Fruit fly (Drosophila melanogaster) whole organism, embryonic: ENCODE results near the gene CG13481.

Experiments
- Atf3 ChIP-seq: fragments of 200-800 bp; sonication (Bioruptor generic); optimal IDR thresholded peaks from 3 replicates; lab custom pipeline; 2016; ENCODE audit warnings: missing biosample characterization, missing genetic modification characterization
- Bgb ChIP-seq: fragments of 200-800 bp; sonication (Bioruptor generic); IDR thresholded peaks from 2 replicates; pipeline ENCODE4 v1.3.6; 2022; ENCODE audit warnings: missing biosample characterization, missing genetic modification characterization; ENCODE audit not compliant: partially characterized antibody
- CG10959 ChIP-seq: fragments of 200-800 bp; sonication (Bioruptor generic); IDR thresholded peaks from 2 replicates; pipeline ENCODE4 v1.3.6; 2022; ENCODE audit warnings: missing biosample characterization, missing genetic modification characterization
- CG10979 ChIP-seq: fragments of 200-800 bp; sonication (Bioruptor generic); optimal IDR thresholded peaks from 2 replicates; lab custom pipeline; 2018; ENCODE audit warnings: missing biosample characterization, mild to moderate bottlenecking, missing genetic modification characterization, moderate library complexity
- CG13894 ChIP-seq: fragments of 200-800 bp; sonication (Bioruptor generic); optimal IDR thresholded peaks from 3 replicates; lab custom pipeline; 2018; ENCODE audit warnings: missing biosample characterization, mild to moderate bottlenecking, missing genetic modification characterization, moderate library complexity
- CG14441 ChIP-seq: fragments of 200-800 bp; sonication (Bioruptor generic); IDR thresholded peaks from 2 replicates; pipeline ENCODE4 v1.3.6; 2022; ENCODE audit warnings: missing biosample characterization, missing genetic modification characterization
- CG16779 ChIP-seq: fragments of 200-800 bp; sonication (Bioruptor generic); IDR thresholded peaks from 2 replicates; pipeline ENCODE4 v1.3.6; 2022; ENCODE audit warnings: missing biosample characterization, missing genetic modification characterization
- CG17829 ChIP-seq: fragments of 200-800 bp; optimal IDR thresholded peaks from 2 replicates; lab custom pipeline; 2019; ENCODE audit warnings: missing biosample characterization, mild to moderate bottlenecking, missing genetic modification characterization, moderate library complexity
- CG3995 ChIP-seq: fragments of 200-800 bp; sonication (Bioruptor generic); optimal IDR thresholded peaks from 3 replicates; lab custom pipeline; 2016; ENCODE audit warnings: missing biosample characterization, missing genetic modification characterization
- CG4328 ChIP-seq: fragments of 200-800 bp; sonication (Bioruptor generic); optimal IDR thresholded peaks from 3 replicates; lab custom pipeline; 2017; ENCODE audit warnings: missing biosample characterization, missing genetic modification reagents, missing genetic modification characterization
- CG4820 ChIP-seq: fragments of 200-800 bp; sonication (Bioruptor generic); optimal IDR thresholded peaks from 3 replicates; lab custom pipeline; 2016; ENCODE audit warnings: missing biosample characterization, missing genetic modification characterization
- CG6254 ChIP-seq: fragments of 200-800 bp; sonication (Bioruptor generic); optimal IDR thresholded peaks from 3 replicates; lab custom pipeline; 2017; ENCODE audit warnings: mild to moderate bottlenecking, missing biosample characterization, missing genetic modification reagents, missing genetic modification characterization
- CG8388 ChIP-seq: fragments of 200-800 bp; sonication (Bioruptor generic); optimal IDR thresholded peaks from 2 replicates; lab custom pipeline; 2019; ENCODE audit warnings: missing biosample characterization, mild to moderate bottlenecking, missing genetic modification characterization, moderate library complexity
- CG8924 ChIP-seq: fragments of 200-800 bp; optimal IDR thresholded peaks from 3 replicates; lab custom pipeline; 2019; ENCODE audit warnings: missing biosample characterization, mild to moderate bottlenecking, missing genetic modification characterization, moderate library complexity
- CG9817 ChIP-seq: fragments of 200-800 bp; sonication (Bioruptor generic); optimal IDR thresholded peaks from 2 replicates; lab custom pipeline; 2018; ENCODE audit warnings: missing biosample characterization, mild to moderate bottlenecking, missing genetic modification characterization, moderate library complexity
- Chrac-16 ChIP-seq: fragments of 200-800 bp; sonication (Bioruptor generic); optimal IDR thresholded peaks from 3 replicates; lab custom pipeline; 2016; ENCODE audit warnings: missing biosample characterization, missing genetic modification characterization
- CoRest ChIP-seq: fragments of 200-800 bp; sonication (Bioruptor generic); optimal IDR thresholded peaks from 3 replicates; lab custom pipeline; 2018; ENCODE audit warnings: missing biosample characterization, mild to moderate bottlenecking, missing genetic modification characterization, moderate library complexity
- D ChIP-seq, 2 experiments: fragments of 200-800 bp in 1 of 2; fragments of >200 bp in 1 of 2; sonication (Bioruptor generic) in 1 of 2; optimal IDR thresholded peaks; 2 replicates in 1 of 2; 3 replicates in 1 of 2; lab custom pipeline; 2017; ENCODE audit warnings: mild to moderate bottlenecking in 1 of 2, missing biosample characterization in 1 of 2, missing genetic modification characterization in 1 of 2, missing genetic modification reagents in 1 of 2
- D19A ChIP-seq: fragments of 200-800 bp; optimal IDR thresholded peaks from 3 replicates; lab custom pipeline; 2019; ENCODE audit warnings: missing biosample characterization, mild to moderate bottlenecking, missing genetic modification characterization, moderate library complexity
- Dbx ChIP-seq: fragments of 200-800 bp; sonication (Bioruptor generic); IDR thresholded peaks from 3 replicates; pipeline ENCODE4 v1.3.6; 2022; ENCODE audit warnings: missing biosample characterization, missing genetic modification characterization
- Doc2 ChIP-seq: fragments of 200-800 bp; sonication (Bioruptor generic); IDR thresholded peaks from 2 replicates; pipeline ENCODE4 v1.3.6; 2022; ENCODE audit warnings: missing biosample characterization, missing genetic modification characterization
- Fer1 ChIP-seq: fragments of 200-800 bp; sonication (Bioruptor generic); optimal IDR thresholded peaks from 2 replicates; lab custom pipeline; 2017; ENCODE audit warnings: missing biosample characterization, mild to moderate bottlenecking, missing genetic modification characterization
- Fer2 ChIP-seq: fragments of 200-800 bp; sonication (Bioruptor generic); optimal IDR thresholded peaks from 2 replicates; lab custom pipeline; 2018; ENCODE audit warnings: missing biosample characterization, mild to moderate bottlenecking, missing genetic modification characterization, moderate library complexity
- HHEX ChIP-seq: fragments of 200-800 bp; sonication (Bioruptor generic); optimal IDR thresholded peaks from 3 replicates; lab custom pipeline; 2017; ENCODE audit warnings: missing biosample characterization, mild to moderate bottlenecking, missing genetic modification characterization, missing genetic modification reagents
- HLH3B ChIP-seq: fragments of 200-800 bp; sonication (Bioruptor generic); IDR thresholded peaks from 2 replicates; pipeline ENCODE4 v1.3.6; 2022; ENCODE audit warnings: missing biosample characterization, missing genetic modification characterization
- Hmr ChIP-seq: fragments of 200-800 bp; sonication (Bioruptor generic); optimal IDR thresholded peaks from 3 replicates; lab custom pipeline; 2017; ENCODE audit warnings: mild to moderate bottlenecking, missing biosample characterization, missing genetic modification reagents, missing genetic modification characterization
- Hr78 ChIP-seq, 2 experiments: fragments of 200-800 bp in 1 of 2; fragments of >200 bp in 1 of 2; sonication (Bioruptor generic) in 1 of 2; optimal IDR thresholded peaks; 2 replicates each; lab custom pipeline; 2017 to 2019; ENCODE audit warnings: missing biosample characterization in 2 of 2, missing genetic modification characterization in 2 of 2, mild to moderate bottlenecking in 1 of 2, moderate library complexity in 1 of 2
- Med ChIP-seq: fragments of 200-800 bp; sonication (Bioruptor generic); peaks from one replicate; lab custom pipeline; 2016; ENCODE audit warnings: missing biosample characterization, missing genetic modification characterization, mild to moderate bottlenecking, inconsistent platforms, moderate library complexity
- Meics ChIP-seq: fragments of 200-800 bp; sonication (Bioruptor generic); optimal IDR thresholded peaks from 2 replicates; lab custom pipeline; 2017; ENCODE audit warnings: missing biosample characterization, mild to moderate bottlenecking, missing genetic modification characterization
- NfI ChIP-seq: fragments of 200-800 bp; sonication (Bioruptor generic); optimal IDR thresholded peaks from 3 replicates; lab custom pipeline; 2018; ENCODE audit warnings: missing biosample characterization, mild to moderate bottlenecking, missing genetic modification characterization, moderate library complexity
- Opbp ChIP-seq: fragments of 200-800 bp; sonication (Bioruptor generic); IDR thresholded peaks from 3 replicates; pipeline ENCODE4 v1.3.6; 2022; ENCODE audit warnings: missing biosample characterization, missing genetic modification characterization; ENCODE audit not compliant: partially characterized antibody
- Tbp ChIP-seq: fragments of >200 bp; optimal IDR thresholded peaks from 2 replicates; lab custom pipeline; 2018; ENCODE audit warnings: missing biosample characterization, missing genetic modification characterization
- bigmax ChIP-seq: fragments of 200-800 bp; sonication (Bioruptor generic); optimal IDR thresholded peaks from 2 replicates; lab custom pipeline; 2018; ENCODE audit warnings: missing biosample characterization, mild to moderate bottlenecking, missing genetic modification characterization
- cg ChIP-seq: fragments of 200-800 bp; sonication (Bioruptor generic); optimal IDR thresholded peaks from 3 replicates; lab custom pipeline; 2019; ENCODE audit warnings: missing biosample characterization, mild to moderate bottlenecking, missing genetic modification characterization, moderate library complexity
- eyg ChIP-seq: fragments of 200-800 bp; sonication (Bioruptor generic); optimal IDR thresholded peaks from 3 replicates; lab custom pipeline; 2016; ENCODE audit warnings: missing biosample characterization, missing genetic modification characterization
- ham ChIP-seq: fragments of 200-800 bp; sonication (Bioruptor generic); IDR thresholded peaks from 2 replicates; pipeline ENCODE4 v1.3.6; 2022; ENCODE audit warnings: missing biosample characterization, missing genetic modification characterization
- klu ChIP-seq: fragments of 200-800 bp; sonication (Bioruptor generic); IDR thresholded peaks from 2 replicates; pipeline ENCODE4 v1.3.6; 2022; ENCODE audit warnings: missing biosample characterization, missing genetic modification characterization
- nerfin-1 ChIP-seq: fragments of 200-800 bp; sonication (Bioruptor generic); optimal IDR thresholded peaks from 3 replicates; lab custom pipeline; 2019; ENCODE audit warnings: missing biosample characterization, mild to moderate bottlenecking, missing genetic modification characterization, moderate library complexity
- nmo ChIP-seq: fragments of 200-800 bp; sonication (Bioruptor generic); optimal IDR thresholded peaks from 2 replicates; lab custom pipeline; 2018; ENCODE audit warnings: missing biosample characterization, mild to moderate bottlenecking, missing genetic modification characterization, moderate library complexity
- nom ChIP-seq: fragments of 200-800 bp; sonication (Bioruptor generic); optimal IDR thresholded peaks from 2 replicates; lab custom pipeline; 2017; ENCODE audit warnings: missing biosample characterization, missing genetic modification characterization, mild to moderate bottlenecking, moderate library complexity, missing genetic modification reagents
- pfk ChIP-seq: fragments of 200-800 bp; sonication (Bioruptor generic); optimal IDR thresholded peaks from 2 replicates; lab custom pipeline; 2018; ENCODE audit warnings: missing biosample characterization, mild to moderate bottlenecking, missing genetic modification characterization, moderate library complexity
- salm ChIP-seq: fragments of 200-800 bp; sonication (Bioruptor generic); optimal IDR thresholded peaks from 2 replicates; lab custom pipeline; 2018; ENCODE audit warnings: missing biosample characterization, mild to moderate bottlenecking, missing genetic modification characterization
- sens ChIP-seq: fragments of 200-800 bp; sonication (Bioruptor generic); peaks from one replicate; lab custom pipeline; 2016; ENCODE audit warnings: missing biosample characterization, missing genetic modification characterization
- sim ChIP-seq: fragments of 200-800 bp; sonication (Bioruptor generic); IDR thresholded peaks from 2 replicates; pipeline ENCODE4 v1.3.6; 2022; ENCODE audit warnings: missing biosample characterization, missing genetic modification characterization
- sisA ChIP-seq: fragments of 200-800 bp; sonication (Bioruptor generic); IDR thresholded peaks from 2 replicates; pipeline ENCODE4 v1.3.6; 2022; ENCODE audit warnings: missing biosample characterization, missing genetic modification characterization
- sqz ChIP-seq: fragments of 200-800 bp; sonication (Bioruptor generic); optimal IDR thresholded peaks from 3 replicates; lab custom pipeline; 2018; ENCODE audit warnings: missing biosample characterization, mild to moderate bottlenecking, missing genetic modification characterization
- twi ChIP-seq: fragments of 200-800 bp; optimal IDR thresholded peaks from 2 replicates; lab custom pipeline; 2019; ENCODE audit warnings: missing biosample characterization, mild to moderate bottlenecking, missing genetic modification characterization, moderate library complexity
- wdn ChIP-seq: fragments of 200-800 bp; sonication (Bioruptor generic); IDR thresholded peaks from 2 replicates; pipeline ENCODE4 v1.3.6; 2022; ENCODE audit warnings: missing biosample characterization, missing genetic modification characterization
- wek ChIP-seq: fragments of 200-800 bp; sonication (Bioruptor generic); optimal IDR thresholded peaks from 3 replicates; lab custom pipeline; 2018; ENCODE audit warnings: missing biosample characterization, mild to moderate bottlenecking, missing genetic modification characterization, moderate library complexity

CG13481 gene

dm6 chr3L:14335880-14336279 lies 33.6 kb downstream of the CG13481 start (continued):
- TF ChIP-seq Fer2 = peak; percentile 2
- TF ChIP-seq sqz (GFP tag; lab: Kevin White, UChicago) = peak; percentile 11
- TF ChIP-seq CG3995 (GFP tag; lab: Kevin White, UChicago) = no peak
- TF ChIP-seq CG6254 (GFP tag; lab: Kevin White, UChicago) = peak; percentile 7
- TF ChIP-seq klu (GFP tag; lab: Robert Waterston, UW) = peak; percentile 58
- no peak for TF ChIP-seq Doc2 (GFP tag; lab: Robert Waterston, UW)
- peak; percentile 56 for TF ChIP-seq Med
- TF ChIP-seq wdn (GFP tag; lab: Robert Waterston, UW) = peak; percentile 59; the same call in 1 of the 2 replicates
- peak; percentile 45 for TF ChIP-seq nerfin-1
- TF ChIP-seq Bgb (GFP tag; lab: Robert Waterston, UW) = no peak
- TF ChIP-seq sisA (GFP tag; lab: Robert Waterston, UW) = no peak; the same call in 1 of the 2 replicates
- TF ChIP-seq CG10959 (GFP tag; lab: Robert Waterston, UW) = peak; percentile 68
- peak; percentile 18 for TF ChIP-seq Hmr
- TF ChIP-seq CG14441 (GFP tag; lab: Robert Waterston, UW) = 0 out of 2 replicates have a peak, but pooled peaks have one; percentile 45
- TF ChIP-seq nmo (GFP tag; lab: Kevin White, UChicago) = peak; percentile 51
- 0 out of 2 replicates have a peak, but pooled peaks have one; percentile 6 for TF ChIP-seq HLH3B
- no peak for TF ChIP-seq eyg (GFP tag; lab: Kevin White, UChicago)
- no peak for TF ChIP-seq salm (tag; lab: Kevin White, UChicago)
- TF ChIP-seq D19A (tag; lab: Kevin White, UChicago) = peak; percentile 45
- peak; percentile 44 for TF ChIP-seq Fer1 (GFP tag; lab: Kevin White, UChicago)
- peak; percentile 77 for TF ChIP-seq CG10979 (tag; lab: Kevin White, UChicago)
- no peak for TF ChIP-seq cg (GFP tag; lab: Kevin White, UChicago)
- TF ChIP-seq HHEX = peak; percentile 39
- TF ChIP-seq Atf3 (GFP tag; lab: Kevin White, UChicago) = no peak
- peak; percentile 90 for TF ChIP-seq sens (GFP tag; lab: Kevin White, UChicago)
- no peak for TF ChIP-seq Tbp
- TF ChIP-seq Dbx (GFP tag; lab: Robert Waterston, UW) = peak; percentile 83
- TF ChIP-seq CG13894 (tag; lab: Kevin White, UChicago) = peak; percentile 51
- peak; percentile 31 for TF ChIP-seq CG8924 (tag; lab: Kevin White, UChicago)
- TF ChIP-seq nom (GFP tag; lab: Kevin White, UChicago) = peak; percentile 22
- TF ChIP-seq Meics (GFP tag; lab: Kevin White, UChicago) = peak; percentile 66
- peak; percentile 75 for TF ChIP-seq CG17829 (tag; lab: Kevin White, UChicago)
- no peak for TF ChIP-seq D (optimal IDR thresholded peaks at IDR 0.05; lab: Kevin White, UChicago)
- peak; percentile 54 for TF ChIP-seq D (GFP tag; optimal IDR thresholded peaks at IDR 0.05; lab: Kevin White, UChicago)
- peak; percentile 3 for TF ChIP-seq Chrac-16 (GFP tag; lab: Kevin White, UChicago)
- no peak for TF ChIP-seq CG4328 (GFP tag; lab: Kevin White, UChicago)
- TF ChIP-seq CG9817 (tag; lab: Kevin White, UChicago) = peak; percentile 1
- TF ChIP-seq pfk (GFP tag; lab: Kevin White, UChicago) = no peak
- peak; percentile 63; the same call in 1 of the 2 replicates for TF ChIP-seq sim (GFP tag; lab: Robert Waterston, UW)
- TF ChIP-seq NfI = no peak
- peak; percentile 2 for TF ChIP-seq CoRest (tag; lab: Kevin White, UChicago)
- TF ChIP-seq CG8388 (GFP tag; lab: Kevin White, UChicago) = no peak
- no peak for TF ChIP-seq Hr78 (GFP tag; optimal IDR thresholded peaks at IDR 0.05; lab: Kevin White, UChicago)
- no peak for TF ChIP-seq Opbp
- TF ChIP-seq ham = no peak
- 0 out of 2 replicates have a peak, but pooled peaks have one; percentile 29 for TF ChIP-seq CG16779 (GFP tag; lab: Robert Waterston, UW)
- TF ChIP-seq wek (GFP tag; lab: Kevin White, UChicago) = no peak
- TF ChIP-seq bigmax (GFP tag; lab: Kevin White, UChicago) = no peak
- TF ChIP-seq CG4820 (GFP tag; lab: Kevin White, UChicago) = peak; percentile 40
- TF ChIP-seq twi = no peak
